Worm (Caenorhabditis elegans): ENCODE measurements around the gene gyg-2.

ce11 chrV:16744783-16745182, 1.3 kb downstream of the gyg-2 start:
- no peak for TF ChIP-seq egl-27 (tag; optimal IDR thresholded peaks at IDR 0.05)
- TF ChIP-seq mdl-1 (tag; optimal IDR thresholded peaks at IDR 0.05) = no peak
- no peak for TF ChIP-seq zag-1 (tag; optimal IDR thresholded peaks at IDR 0.05)
- TF ChIP-seq F13H6.1 (tag; optimal IDR thresholded peaks at IDR 0.05) = no peak
- no peak for TF ChIP-seq nhr-129 (tag; optimal IDR thresholded peaks at IDR 0.05)
- no peak for TF ChIP-seq skn-1 (tag; optimal IDR thresholded peaks at IDR 0.05)
- no peak for TF ChIP-seq fos-1 (tag; optimal IDR thresholded peaks at IDR 0.05)
- TF ChIP-seq elt-3 (tag; optimal IDR thresholded peaks at IDR 0.05) = no peak
- TF ChIP-seq lin-13 (GFP tag; optimal IDR thresholded peaks at IDR 0.05) = no peak
- no peak for TF ChIP-seq peb-1 (tag; optimal IDR thresholded peaks at IDR 0.05)
- no peak for TF ChIP-seq nhr-10 (tag; optimal IDR thresholded peaks at IDR 0.05)
- no peak for TF ChIP-seq unc-39 (tag; optimal IDR thresholded peaks at IDR 0.05)
- TF ChIP-seq unc-55 (GFP tag; optimal IDR thresholded peaks at IDR 0.05) = no peak
- no peak for TF ChIP-seq nhr-77 (tag; optimal IDR thresholded peaks at IDR 0.05)

Measured in whole organism, L2 larva.